Worm (Caenorhabditis elegans) whole organism, late embryonic: ENCODE results near the gene srlf-37.

ENCODE experiments used
- elt-2 ChIP-seq: sonication (generic microtip); optimal IDR thresholded peaks from 2 replicates; lab custom pipeline; 2016; ENCODE audit warnings: missing genetic modification reagents, missing genetic modification characterization, missing compliant biosample characterization
- elt-4 ChIP-seq: sonication (generic microtip); optimal IDR thresholded peaks from 2 replicates; lab custom pipeline; 2016; ENCODE audit warnings: missing genetic modification characterization, missing compliant biosample characterization
- ets-4 ChIP-seq: sonication (generic microtip); optimal IDR thresholded peaks from 2 replicates; lab custom pipeline; 2016; ENCODE audit warnings: missing genetic modification characterization, missing compliant biosample characterization
- nhr-11 ChIP-seq: fragments of 150-350 bp; optimal IDR thresholded peaks from 2 replicates; lab custom pipeline; 2014; ENCODE audit warnings: missing biosample characterization, missing genetic modification characterization
- ttx-3 ChIP-seq: sonication (generic microtip); optimal IDR thresholded peaks from 2 replicates; lab custom pipeline; 2016; ENCODE audit warnings: missing genetic modification reagents, missing genetic modification characterization, missing compliant biosample characterization

DNA sequence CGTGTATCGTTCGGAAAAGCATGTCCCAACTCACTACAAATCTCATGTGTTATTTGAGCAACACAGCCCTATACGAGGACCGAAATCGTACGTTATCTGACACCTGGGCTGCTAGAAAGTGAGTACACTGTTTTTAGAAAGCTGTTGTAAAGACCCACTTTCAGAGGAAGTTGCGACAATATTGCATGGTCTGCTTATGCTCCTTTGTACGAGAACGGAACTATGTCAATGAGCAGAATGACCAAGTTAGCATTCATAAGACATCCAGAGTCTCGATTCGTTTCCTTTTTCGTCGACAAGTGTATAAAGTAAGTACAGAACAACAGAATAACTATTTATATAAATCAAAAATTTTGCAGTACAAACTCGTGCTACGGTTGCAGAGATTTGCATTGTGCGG lies 27.1 kb downstream of the srlf-37 start:
- TF ChIP-seq ttx-3, result no peak
- TF ChIP-seq nhr-11 (tag; lab: Kevin White, UChicago), result no peak
- TF ChIP-seq elt-4 (tag; lab: Kevin White, UChicago), result no peak
- TF ChIP-seq elt-2, result no peak
- no peak for TF ChIP-seq ets-4 (tag; lab: Kevin White, UChicago)
